Worm (Caenorhabditis elegans) whole organism, young adult: ENCODE results near the gene ZK84.2.
"Not testable (repeated sequence)": the region's sequence is repeated elsewhere in the genome, so short reads cannot be mapped to it uniquely, and the experiment has no call there.

ENCODE experiments used
- B0336.3 ChIP-seq: fragments of 200-800 bp; sonication (Bioruptor generic); IDR thresholded peaks from 2 replicates; pipeline ENCODE4 v1.3.6; 2022; ENCODE audit warnings: missing genetic modification characterization, missing compliant biosample characterization
- D2030.7 ChIP-seq: fragments of 200-800 bp; sonication (Bioruptor generic); IDR thresholded peaks from 2 replicates; pipeline ENCODE4 v1.3.6; 2022; ENCODE audit warnings: missing genetic modification reagents, missing genetic modification characterization, missing compliant biosample characterization
- F22D6.2 ChIP-seq: sonication (generic microtip); optimal IDR thresholded peaks from 2 replicates; lab custom pipeline; 2016; ENCODE audit warnings: mild to moderate bottlenecking, missing genetic modification characterization, missing compliant biosample characterization
- F33H1.4 ChIP-seq: fragments of 200-800 bp; sonication (Bioruptor generic); IDR thresholded peaks from 2 replicates; pipeline ENCODE4 v1.3.6; 2022; ENCODE audit warnings: missing genetic modification reagents, missing genetic modification characterization, missing compliant biosample characterization
- F37B4.10 ChIP-seq: fragments of 200-800 bp; sonication (Bioruptor generic); IDR thresholded peaks from 2 replicates; pipeline ENCODE4 v1.3.6; 2022; ENCODE audit warnings: missing genetic modification characterization, missing compliant biosample characterization
- F39B2.1 ChIP-seq: fragments of 200-800 bp; sonication (Bioruptor generic); IDR thresholded peaks from 2 replicates; pipeline ENCODE4 v1.3.6; 2022; ENCODE audit warnings: missing genetic modification reagents, missing genetic modification characterization, missing compliant biosample characterization
- F57A8.1 ChIP-seq: fragments of 200-800 bp; sonication (Bioruptor generic); optimal IDR thresholded peaks from 2 replicates; lab custom pipeline; 2018; ENCODE audit warnings: mild to moderate bottlenecking, missing genetic modification characterization, moderate library complexity, missing compliant biosample characterization
- K11D2.4 ChIP-seq: fragments of 200-800 bp; sonication (Bioruptor generic); IDR thresholded peaks from 2 replicates; pipeline ENCODE4 v1.3.6; 2022; ENCODE audit warnings: missing genetic modification reagents, missing genetic modification characterization, missing compliant biosample characterization
- K12H6.12 ChIP-seq: fragments of 200-800 bp; sonication (Bioruptor generic); optimal IDR thresholded peaks from 2 replicates; lab custom pipeline; 2018; ENCODE audit warnings: mild to moderate bottlenecking, missing genetic modification characterization, missing compliant biosample characterization
- T07F8.4 ChIP-seq: sonication (generic microtip); optimal IDR thresholded peaks from 2 replicates; lab custom pipeline; 2016; ENCODE audit warnings: mild to moderate bottlenecking, missing genetic modification characterization, moderate library complexity, missing compliant biosample characterization
- Y53F4B.3 ChIP-seq: fragments of 200-800 bp; sonication (Bioruptor generic); IDR thresholded peaks from 2 replicates; pipeline ENCODE4 v1.3.6; 2022; ENCODE audit warnings: missing genetic modification reagents, missing genetic modification characterization, missing compliant biosample characterization
- Y53G8AR.9 ChIP-seq: fragments of 200-800 bp; sonication (Bioruptor generic); conservative IDR thresholded peaks from 2 replicates; pipeline ENCODE4 v1.3.6; 2022; ENCODE audit warnings: missing genetic modification reagents, missing genetic modification characterization, missing compliant biosample characterization
- Y56A3A.18 ChIP-seq: fragments of 200-800 bp; sonication (Bioruptor generic); IDR thresholded peaks from 2 replicates; pipeline ENCODE4 v1.3.6; 2022; ENCODE audit warnings: missing genetic modification reagents, missing genetic modification characterization, missing compliant biosample characterization
- ama-1 ChIP-seq, 3 experiments: fragments of 150-350 bp in 1 of 3; sonication (generic microtip) in 2 of 3; optimal IDR thresholded peaks; 2 replicates each; lab custom pipeline; 2014 to 2018; ENCODE audit warnings: missing biosample characterization in 2 of 3, missing genetic modification characterization in 2 of 3, missing genetic modification reagents in 2 of 3
- aptf-2 ChIP-seq: fragments of 200-800 bp; sonication (Bioruptor generic); conservative IDR thresholded peaks from 2 replicates; pipeline ENCODE4 v1.3.6; 2022; ENCODE audit warnings: missing genetic modification reagents, missing genetic modification characterization, missing compliant biosample characterization
- aptf-3 ChIP-seq: fragments of 200-800 bp; sonication (Bioruptor generic); IDR thresholded peaks from 2 replicates; pipeline ENCODE4 v1.3.6; 2022; ENCODE audit warnings: missing genetic modification characterization, missing compliant biosample characterization
- athp-1 ChIP-seq: sonication (generic microtip); optimal IDR thresholded peaks from 2 replicates; lab custom pipeline; 2017; ENCODE audit warnings: mild to moderate bottlenecking, missing genetic modification characterization, missing compliant biosample characterization
- attf-6 ChIP-seq: fragments of 200-800 bp; sonication (Bioruptor generic); IDR thresholded peaks from 2 replicates; pipeline ENCODE4 v1.3.6; 2022; ENCODE audit warnings: missing genetic modification reagents, missing genetic modification characterization, missing compliant biosample characterization
- bed-1 ChIP-seq: fragments of 200-800 bp; sonication (Bioruptor generic); IDR thresholded peaks from 2 replicates; pipeline ENCODE4 v1.3.6; 2022; ENCODE audit warnings: missing genetic modification reagents, missing genetic modification characterization, missing compliant biosample characterization
- bed-2 ChIP-seq: fragments of 200-800 bp; sonication (Bioruptor generic); IDR thresholded peaks from 2 replicates; pipeline ENCODE4 v1.3.6; 2022; ENCODE audit warnings: missing genetic modification reagents, missing genetic modification characterization, missing compliant biosample characterization
- ccch-3 ChIP-seq: fragments of 200-800 bp; sonication (Bioruptor generic); optimal IDR thresholded peaks from 2 replicates; lab custom pipeline; 2018; ENCODE audit warnings: mild to moderate bottlenecking, missing genetic modification characterization, missing compliant biosample characterization
- ceh-100 ChIP-seq: fragments of 200-800 bp; sonication (Bioruptor generic); IDR thresholded peaks from 2 replicates; pipeline ENCODE4 v1.3.6; 2022; ENCODE audit warnings: missing genetic modification reagents, missing genetic modification characterization, missing compliant biosample characterization
- ceh-58 ChIP-seq: fragments of 200-800 bp; sonication (Bioruptor generic); IDR thresholded peaks from 2 replicates; pipeline ENCODE4 v1.3.6; 2022; ENCODE audit warnings: missing genetic modification characterization, missing compliant biosample characterization
- chd-7 ChIP-seq: sonication (generic microtip); optimal IDR thresholded peaks from 2 replicates; lab custom pipeline; 2016; ENCODE audit warnings: mild to moderate bottlenecking, missing genetic modification characterization, moderate library complexity, missing compliant biosample characterization
- ekl-4 ChIP-seq: fragments of 200-800 bp; sonication (Bioruptor generic); IDR thresholded peaks from 2 replicates; pipeline ENCODE4 v1.3.6; 2022; ENCODE audit warnings: missing genetic modification reagents, missing genetic modification characterization, missing compliant biosample characterization
- hmg-1.2 ChIP-seq: fragments of 200-800 bp; sonication (Bioruptor generic); IDR thresholded peaks from 2 replicates; pipeline ENCODE4 v1.3.6; 2022; ENCODE audit warnings: missing genetic modification reagents, missing genetic modification characterization, missing compliant biosample characterization
- hrde-1 ChIP-seq: sonication (generic microtip); optimal IDR thresholded peaks from 2 replicates; lab custom pipeline; 2016; ENCODE audit warnings: missing genetic modification characterization, mild to moderate bottlenecking, missing compliant biosample characterization, moderate library complexity, missing genotype, missing genetic modification reagents, borderline replicate concordance
- hsf-1 ChIP-seq: fragments of 200-800 bp; sonication (Bioruptor generic); IDR thresholded peaks from 2 replicates; pipeline ENCODE4 v1.3.6; 2022; ENCODE audit warnings: missing genetic modification reagents, missing genetic modification characterization, missing compliant biosample characterization
- lin-26 ChIP-seq: fragments of 200-800 bp; sonication (Bioruptor generic); IDR thresholded peaks from 2 replicates; pipeline ENCODE4 v1.3.6; 2022; ENCODE audit warnings: missing genetic modification reagents, missing genetic modification characterization, missing compliant biosample characterization
- lin-35 ChIP-seq, 3 experiments: fragments of 150-350 bp in 2 of 3; sonication (generic microtip) in 1 of 3; optimal IDR thresholded peaks; 2 replicates each; lab custom pipeline; 2014 to 2018; ENCODE audit warnings: missing biosample characterization in 3 of 3, missing genetic modification characterization in 3 of 3, missing genetic modification reagents in 3 of 3
- lin-54 ChIP-seq: fragments of 200-800 bp; sonication (Bioruptor generic); optimal IDR thresholded peaks from 2 replicates; lab custom pipeline; 2018; ENCODE audit warnings: mild to moderate bottlenecking, missing genetic modification characterization, missing compliant biosample characterization
- madf-3 ChIP-seq: fragments of 200-800 bp; sonication (Bioruptor generic); IDR thresholded peaks from 2 replicates; pipeline ENCODE4 v1.3.6; 2022; ENCODE audit warnings: missing genetic modification reagents, missing genetic modification characterization, missing compliant biosample characterization
- madf-6 ChIP-seq: fragments of 200-800 bp; sonication (Bioruptor generic); IDR thresholded peaks from 2 replicates; pipeline ENCODE4 v1.3.6; 2022; ENCODE audit warnings: missing genetic modification reagents, missing genetic modification characterization, missing compliant biosample characterization
- nfya-1 ChIP-seq: sonication (generic microtip); optimal IDR thresholded peaks from 2 replicates; lab custom pipeline; 2017; ENCODE audit warnings: antibody characterized with exemption, missing compliant biosample characterization, missing genetic modification characterization, borderline replicate concordance; ENCODE audit not compliant: insufficient read depth
- nhr-120 ChIP-seq: fragments of 200-800 bp; sonication (Bioruptor generic); IDR thresholded peaks from 2 replicates; pipeline ENCODE4 v1.3.6; 2022; ENCODE audit warnings: missing genetic modification characterization, missing compliant biosample characterization
- nhr-179 ChIP-seq: sonication (generic microtip); optimal IDR thresholded peaks from 2 replicates; lab custom pipeline; 2016; ENCODE audit warnings: mild to moderate bottlenecking, missing genetic modification characterization, missing compliant biosample characterization
- rcor-1 ChIP-seq: fragments of 200-800 bp; sonication (Bioruptor generic); IDR thresholded peaks from 2 replicates; pipeline ENCODE4 v1.3.6; 2022; ENCODE audit warnings: missing genetic modification reagents, missing genetic modification characterization, missing compliant biosample characterization
- rpc-1 ChIP-seq, 2 experiments: fragments of 150-350 bp in 1 of 2; sonication (generic microtip) in 1 of 2; optimal IDR thresholded peaks; 2 replicates each; lab custom pipeline; 2014 to 2018; ENCODE audit warnings: missing biosample characterization in 1 of 2, missing genetic modification characterization in 1 of 2, missing genetic modification reagents in 1 of 2, missing genotype in 1 of 2
- tbp1 ChIP-seq: fragments of 200-800 bp; sonication (Bioruptor generic); optimal IDR thresholded peaks from 2 replicates; lab custom pipeline; 2018; ENCODE audit warnings: mild to moderate bottlenecking, missing genetic modification characterization, missing compliant biosample characterization
- ztf-22 ChIP-seq: fragments of 200-800 bp; sonication (Bioruptor generic); optimal IDR thresholded peaks from 2 replicates; lab custom pipeline; 2018; ENCODE audit warnings: mild to moderate bottlenecking, missing genetic modification characterization, moderate library complexity, missing compliant biosample characterization
- ztf-25 ChIP-seq: fragments of 200-800 bp; sonication (Bioruptor generic); IDR thresholded peaks from 2 replicates; pipeline ENCODE4 v1.3.6; 2022; ENCODE audit warnings: missing genetic modification reagents, missing genetic modification characterization, missing compliant biosample characterization
- ztf-26 ChIP-seq: sonication (generic microtip); optimal IDR thresholded peaks from 2 replicates; lab custom pipeline; 2017; ENCODE audit warnings: missing genetic modification characterization, missing compliant biosample characterization

The ZK84.2 gene

DNA sequence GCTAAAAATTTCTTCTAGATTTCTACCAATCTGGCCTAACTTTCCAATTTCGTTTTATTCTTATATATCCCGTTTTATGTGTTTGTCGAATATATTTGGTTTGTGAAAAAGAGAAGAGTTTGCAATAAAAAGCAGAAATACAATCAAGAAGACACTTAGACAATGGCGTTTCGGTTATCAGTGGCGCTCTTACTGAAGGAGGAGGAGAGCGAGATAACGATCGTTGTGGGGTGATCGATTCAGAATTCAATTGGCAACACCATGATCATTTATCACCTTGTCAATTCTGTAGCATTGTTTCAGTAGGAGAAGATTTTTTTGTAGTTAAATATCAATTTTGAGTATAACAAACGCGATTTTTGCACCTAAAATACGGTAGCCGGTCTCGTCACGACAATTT lies 35.4 kb downstream of the ZK84.2 start (continued):
- peak; percentile 11 for TF ChIP-seq lin-54
- no peak for TF ChIP-seq T07F8.4 (tag; lab: Kevin White, UChicago)
- no peak for TF ChIP-seq tbp1
- TF ChIP-seq Y53F4B.3 = no peak
- TF ChIP-seq ceh-100 (GFP tag; lab: Robert Waterston, UW) = no peak
- TF ChIP-seq madf-6 (GFP tag; lab: Robert Waterston, UW) = 0 out of 2 replicates have a peak, but pooled peaks have one; percentile 14
- no peak for TF ChIP-seq ama-1 (optimal IDR thresholded peaks at IDR 0.05; lab: Kevin White, UChicago)
- peak in 1 of 2 experiments; percentile 7 for TF ChIP-seq ama-1 (GFP tag; optimal IDR thresholded peaks at IDR 0.05; lab: Kevin White, UChicago)
- no peak for TF ChIP-seq rpc-1 (optimal IDR thresholded peaks at IDR 0.05; lab: Kevin White, UChicago)
- no peak for TF ChIP-seq rpc-1 (tag; optimal IDR thresholded peaks at IDR 0.05; lab: Kevin White, UChicago)
- no peak for TF ChIP-seq aptf-3
- TF ChIP-seq F39B2.1 (GFP tag; lab: Robert Waterston, UW) = no peak
- TF ChIP-seq F33H1.4 (GFP tag; lab: Robert Waterston, UW) = no peak
- TF ChIP-seq B0336.3 (GFP tag; lab: Robert Waterston, UW) = no peak
- TF ChIP-seq F22D6.2 = no peak
- TF ChIP-seq nfya-1 (tag; lab: Kevin White, UChicago) = no peak
- no peak for TF ChIP-seq K11D2.4 (GFP tag; lab: Robert Waterston, UW)
- no peak for TF ChIP-seq ceh-58 (GFP tag; lab: Robert Waterston, UW)
- no peak for TF ChIP-seq rcor-1 (GFP tag; lab: Robert Waterston, UW)
- TF ChIP-seq hrde-1 (tag; lab: Kevin White, UChicago) = no peak
- TF ChIP-seq aptf-2 = no peak
- TF ChIP-seq nhr-179 (tag; lab: Kevin White, UChicago) = no peak
- no peak for TF ChIP-seq ztf-25 (GFP tag; lab: Robert Waterston, UW)
- TF ChIP-seq lin-35 (GFP tag; optimal IDR thresholded peaks at IDR 0.05; lab: Kevin White, UChicago) = no peak
- TF ChIP-seq bed-1 (GFP tag; lab: Robert Waterston, UW) = no peak
- TF ChIP-seq ccch-3 (GFP tag; lab: Kevin White, UChicago) = no peak
- TF ChIP-seq, all 124 proteins: peak for 8

DNA sequence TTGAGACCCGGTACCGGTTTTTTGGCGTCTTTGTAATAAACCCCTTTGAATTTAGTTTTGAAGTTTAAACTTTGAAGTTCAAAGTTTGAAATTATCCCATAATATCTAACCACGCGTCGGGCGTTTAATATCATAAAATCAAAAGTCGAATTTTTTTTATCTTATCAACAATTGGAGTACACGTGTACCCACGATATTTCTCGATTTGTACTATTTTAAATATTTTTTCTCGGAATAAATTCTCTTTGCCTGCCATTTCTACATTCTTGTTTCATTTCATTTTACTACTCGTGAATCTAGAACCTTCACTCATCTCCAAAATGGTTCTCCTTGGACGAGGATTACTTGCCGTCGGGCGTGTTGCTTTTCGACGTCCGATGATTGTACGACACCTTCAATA lies 36.0 kb downstream of the ZK84.2 start, which contains the start of gene gldc-1:
Gene gldc-1 (plus strand): TSS at position 301 of the 400 bp plus-strand sequence.
- TF ChIP-seq athp-1 (tag; lab: Kevin White, UChicago) (no peak), F22D6.2 (no peak), chd-7 (tag; lab: Kevin White, UChicago) (no peak), Y53F4B.3 (no peak), K12H6.12 (no peak), ztf-26 (no peak), nhr-179 (tag; lab: Kevin White, UChicago) (no peak), B0336.3 (GFP tag; lab: Robert Waterston, UW) (no peak), nhr-120 (GFP tag; lab: Robert Waterston, UW) (no peak), Y53G8AR.9 (no peak), F57A8.1 (GFP tag; lab: Kevin White, UChicago) (no peak), bed-2 (no peak), ztf-22 (GFP tag; lab: Kevin White, UChicago) (no peak), F37B4.10 (no peak)

DNA sequence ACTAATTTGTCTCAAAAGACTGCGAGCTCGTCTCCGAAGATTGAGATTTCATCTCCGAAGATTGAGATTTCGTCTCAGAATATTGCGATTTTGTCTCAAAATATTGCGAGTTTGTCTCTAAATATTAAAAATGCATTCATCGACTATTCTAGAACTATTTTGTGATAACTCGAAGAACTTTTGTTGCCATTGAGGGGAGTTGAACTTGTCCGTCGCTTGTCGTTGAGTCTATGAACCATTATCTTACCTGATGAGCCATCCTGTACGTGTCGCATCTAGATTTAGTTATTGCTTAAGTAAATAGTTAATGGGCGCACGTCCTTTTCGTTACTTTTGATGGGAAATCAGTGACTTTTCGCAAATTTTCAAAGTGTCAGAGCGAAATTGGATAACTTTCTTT lies 40.4 kb downstream of the ZK84.2 start:
- peak; percentile 61; the same call in 1 of the 2 replicates for TF ChIP-seq ekl-4 (GFP tag; lab: Robert Waterston, UW)
- peak; percentile 64 for TF ChIP-seq D2030.7 (GFP tag; lab: Robert Waterston, UW)
- TF ChIP-seq madf-6 (GFP tag; lab: Robert Waterston, UW) = peak; percentile 55; the same call in 1 of the 2 replicates
- 0 out of 2 replicates have a peak, but pooled peaks have one; percentile 23 for TF ChIP-seq hmg-1.2 (GFP tag; lab: Robert Waterston, UW)
- TF ChIP-seq hsf-1 (GFP tag; lab: Robert Waterston, UW) = peak; percentile 70; the same call in 1 of the 2 replicates
- TF ChIP-seq Y56A3A.18 (GFP tag; lab: Robert Waterston, UW) = 0 out of 2 replicates have a peak, but pooled peaks have one; percentile 60
- peak; percentile 44 for TF ChIP-seq tbp1
- TF ChIP-seq lin-26 (GFP tag; lab: Robert Waterston, UW) = peak; percentile 84
- 0 out of 2 replicates have a peak, but pooled peaks have one; percentile 59 for TF ChIP-seq ztf-25 (GFP tag; lab: Robert Waterston, UW)
- TF ChIP-seq madf-3 (GFP tag; lab: Robert Waterston, UW) = 0 out of 2 replicates have a peak, but pooled peaks have one; percentile 43
- not testable (repeated sequence) for TF ChIP-seq rpc-1 (optimal IDR thresholded peaks at IDR 0.05; lab: Kevin White, UChicago)
- peak; percentile 39 for TF ChIP-seq rpc-1 (tag; optimal IDR thresholded peaks at IDR 0.05; lab: Kevin White, UChicago)
- peak; percentile 54; the same call in 1 of the 2 replicates for TF ChIP-seq attf-6
- peak; percentile 47; the same call in 1 of the 2 replicates for TF ChIP-seq ceh-58 (GFP tag; lab: Robert Waterston, UW)
- TF ChIP-seq rcor-1 (GFP tag; lab: Robert Waterston, UW) = 0 out of 2 replicates have a peak, but pooled peaks have one; percentile 44
